Worm (Caenorhabditis elegans): ENCODE measurements around the gene F56C9.10.

DNA sequence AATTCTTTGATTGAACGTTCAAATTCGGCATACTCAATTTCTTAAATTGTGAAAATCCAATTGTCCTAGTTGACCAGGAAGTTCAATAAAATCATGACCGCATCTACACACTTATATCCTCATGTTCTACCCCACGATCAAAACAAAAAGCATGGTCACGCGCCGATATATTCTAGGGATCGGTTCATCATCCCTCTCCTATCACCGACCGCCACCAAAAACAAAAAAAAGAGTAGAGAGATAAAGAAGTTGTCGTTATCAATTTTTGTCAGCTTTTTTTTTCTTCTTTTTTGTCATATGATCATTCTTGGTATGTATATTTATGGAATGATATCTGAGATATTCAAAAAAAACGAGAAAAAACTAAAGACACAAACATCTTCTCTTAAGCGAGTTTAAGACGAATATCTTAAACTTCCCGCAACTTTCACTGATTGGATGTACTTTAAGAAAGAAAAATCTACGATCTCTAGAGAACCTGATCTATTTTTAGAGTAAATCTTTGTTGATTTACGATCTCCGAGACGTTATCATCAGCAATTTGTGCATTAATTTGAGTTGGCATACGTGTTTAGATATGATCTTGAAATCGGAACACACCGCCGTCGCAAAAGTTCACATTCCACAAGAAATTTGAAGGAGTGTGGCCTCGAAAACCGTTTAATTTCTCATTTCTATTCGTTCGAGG is 30.0 kb downstream of the F56C9.10 start:
- no peak for TF ChIP-seq ama-1 (optimal IDR thresholded peaks at IDR 0.05)
- TF ChIP-seq tbx-37 (GFP tag; conservative IDR thresholded peaks at IDR 0.05), result no peak
- TF ChIP-seq F13C5.2 (tag; optimal IDR thresholded peaks at IDR 0.05), result no peak
- no peak for TF ChIP-seq sea-1 (GFP tag; conservative IDR thresholded peaks at IDR 0.05)
- no peak for TF ChIP-seq ceh-36 (tag; optimal IDR thresholded peaks at IDR 0.05)
- no peak for TF ChIP-seq hnd-1 (tag; optimal IDR thresholded peaks at IDR 0.05)

All from whole organism, early embryonic.